Fruit fly (Drosophila melanogaster): Measurements from ENCODE around the gene Diap1.

The Diap1 gene

DNA sequence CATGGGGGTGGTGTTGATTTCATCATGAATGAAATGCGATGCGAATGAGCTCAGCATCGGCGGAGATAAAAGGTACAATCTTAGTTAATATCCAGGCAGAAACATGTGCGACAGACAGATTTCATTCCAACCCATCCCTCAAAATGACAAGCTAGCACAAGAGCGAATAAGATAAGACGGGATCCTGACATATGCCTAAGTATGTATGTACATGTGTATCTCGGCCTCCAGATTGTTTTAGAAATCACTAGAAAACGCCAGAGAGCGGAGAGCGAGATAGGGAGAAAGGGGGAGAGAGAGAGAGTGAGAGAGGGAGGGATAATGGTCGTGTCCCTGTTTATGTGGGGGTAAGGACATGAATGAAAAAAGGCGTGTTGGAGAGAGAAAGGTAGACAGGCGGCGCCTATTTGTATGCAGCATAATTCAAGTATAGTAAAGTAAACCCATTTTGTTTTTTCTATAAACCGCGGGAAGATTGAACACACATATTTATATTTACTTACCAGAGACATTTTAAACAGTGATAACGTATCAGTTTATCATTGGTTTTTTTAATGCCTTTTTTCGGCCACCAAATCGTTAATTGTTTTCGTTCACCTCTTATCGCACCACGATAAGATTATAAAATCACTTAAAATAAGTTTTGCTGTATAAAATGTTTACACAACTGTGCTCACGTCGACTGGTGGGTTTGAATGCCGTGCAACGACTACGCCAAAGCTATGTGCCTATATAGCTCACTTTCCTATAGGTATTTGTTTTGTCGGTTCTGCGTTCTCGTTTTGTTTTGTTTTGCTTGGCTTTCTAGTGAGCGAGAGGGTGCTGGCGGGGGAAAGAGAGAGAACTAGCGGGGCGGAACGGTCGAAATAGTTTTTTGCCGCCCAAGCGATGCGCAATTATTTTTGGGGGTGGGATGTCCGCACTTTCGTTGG is 613 bp downstream of the Diap1 start (continued):
- TF ChIP-seq gcm (GFP tag; optimal IDR thresholded peaks at IDR 0.05) (peak; percentile 21), chinmo (GFP tag; IDR thresholded peaks at IDR 0.05; ENCODE audit: partially characterized antibody) (0 out of 4 replicates have a peak, but pooled peaks have one; percentile 11), Hr39 (optimal IDR thresholded peaks at IDR 0.05) (no peak), Dek (tag; optimal IDR thresholded peaks at IDR 0.05) (peak; percentile 36), MESR4 (GFP tag; optimal IDR thresholded peaks at IDR 0.05) (peak; percentile 39), Tbp (GFP tag; optimal IDR thresholded peaks at IDR 0.05) (no peak), CG15073 (GFP tag; optimal IDR thresholded peaks at IDR 0.05) (no peak), CG12769 (tag; optimal IDR thresholded peaks at IDR 0.05) (peak; percentile 68), insv (GFP tag; optimal IDR thresholded peaks at IDR 0.05) (no peak), Doc3 (GFP tag; IDR thresholded peaks at IDR 0.05; ENCODE audit: partially characterized antibody) (no peak), CHES-1-like (GFP tag; optimal IDR thresholded peaks at IDR 0.05) (peak; percentile 20), ham (GFP tag; IDR thresholded peaks at IDR 0.05) (no peak), Mrtf (GFP tag; IDR thresholded peaks at IDR 0.05) (no peak), stc (GFP tag; IDR thresholded peaks at IDR 0.05) (no peak), unpg (GFP tag; optimal IDR thresholded peaks at IDR 0.05) (peak; percentile 31), lbe (GFP tag; optimal IDR thresholded peaks at IDR 0.05) (no peak), row (GFP tag; IDR thresholded peaks at IDR 0.05) (no peak; the same call in 2 of the 3 replicates), CG13287 (GFP tag; IDR thresholded peaks at IDR 0.05; ENCODE audit: partially characterized antibody) (no peak), CG10321 (GFP tag; IDR thresholded peaks at IDR 0.05) (0 out of 2 replicates have a peak, but pooled peaks have one; percentile 24), HLHmδ (GFP tag; optimal IDR thresholded peaks at IDR 0.05) (peak; percentile 9), tap (tag; optimal IDR thresholded peaks at IDR 0.05) (peak; percentile 16), E2f2 (GFP tag; IDR thresholded peaks at IDR 0.05) (no peak), NC2α (GFP tag; optimal IDR thresholded peaks at IDR 0.05) (no peak), nmo (GFP tag; optimal IDR thresholded peaks at IDR 0.05) (no peak), ind (GFP tag; optimal IDR thresholded peaks at IDR 0.05) (no peak), Nf-YB (GFP tag; optimal IDR thresholded peaks at IDR 0.05) (peak; percentile 33), ttk (GFP tag; IDR thresholded peaks at IDR 0.05) (no peak), her (GFP tag; optimal IDR thresholded peaks at IDR 0.05) (no peak), CG12071 (GFP tag; optimal IDR thresholded peaks at IDR 0.05) (peak; percentile 66), caup (GFP tag; optimal IDR thresholded peaks at IDR 0.05; ENCODE audit: severe bottlenecking) (peak; percentile 44), fd64A (GFP tag; optimal IDR thresholded peaks at IDR 0.05) (peak; percentile 57), Abd-B (GFP tag; optimal IDR thresholded peaks at IDR 0.05) (no peak), Lpt (GFP tag; optimal IDR thresholded peaks at IDR 0.05) (no peak), CG1792 (GFP tag; optimal IDR thresholded peaks at IDR 0.05) (no peak), CG18476 (GFP tag; optimal IDR thresholded peaks at IDR 0.05) (no peak), CG6791 (GFP tag; IDR thresholded peaks at IDR 0.05; ENCODE audit: partially characterized antibody) (no peak), ftz-f1 (GFP tag; optimal IDR thresholded peaks at IDR 0.05) (no peak), grn (GFP tag; optimal IDR thresholded peaks at IDR 0.05) (peak; percentile 82), CG14014 (GFP tag; IDR thresholded peaks at IDR 0.05) (no peak; the same call in 1 of the 2 replicates), CG6765 (GFP tag; optimal IDR thresholded peaks at IDR 0.05) (no peak), CG8924 (tag; optimal IDR thresholded peaks at IDR 0.05) (peak; percentile 44), Pdp1 (GFP tag; optimal IDR thresholded peaks at IDR 0.05) (peak in 1 of 2 experiments; percentile 59), CG2120 (GFP tag; optimal IDR thresholded peaks at IDR 0.05) (no peak), CG7786 (GFP tag; optimal IDR thresholded peaks at IDR 0.05) (no peak), gsb-n (tag; optimal IDR thresholded peaks at IDR 0.05) (peak; percentile 3), CG17359 (tag; optimal IDR thresholded peaks at IDR 0.05) (peak; percentile 35), CG7963 (GFP tag; IDR thresholded peaks at IDR 0.05; ENCODE audit: partially characterized antibody) (no peak), CG3407 (GFP tag; optimal IDR thresholded peaks at IDR 0.05) (no peak)
